Worm (Caenorhabditis elegans): ENCODE results near the gene F01D5.6.
A peak's percentile ranks its signal among the peaks of the same experiment; 100 is the strongest.

The F01D5.6 gene

ce11 chrII:14044199-14044598, 37.9 kb downstream of the F01D5.6 start (continued):
- TF ChIP-seq arid-1 (GFP tag; conservative IDR thresholded peaks at IDR 0.05) (no peak), zfp-3 (GFP tag; conservative IDR thresholded peaks at IDR 0.05) (no peak), mep-1 (tag; optimal IDR thresholded peaks at IDR 0.05) (peak; percentile 84), T26A8.4 (GFP tag; IDR thresholded peaks at IDR 0.05) (no peak), F37D6.2 (tag; optimal IDR thresholded peaks at IDR 0.05) (peak; percentile 49), lim-7 (GFP tag; IDR thresholded peaks at IDR 0.05) (no peak), sdz-12 (GFP tag; optimal IDR thresholded peaks at IDR 0.05) (no peak), ama-1 (optimal IDR thresholded peaks at IDR 0.05) (peak; percentile 30), daf-12 (tag; optimal IDR thresholded peaks at IDR 0.05) (no peak), skn-1 (tag; optimal IDR thresholded peaks at IDR 0.05) (no peak), cey-2 (tag; optimal IDR thresholded peaks at IDR 0.05; ENCODE audit: borderline replicate concordance, insufficient read depth) (no peak), snpc-1.2 (GFP tag; IDR thresholded peaks at IDR 0.05) (no peak), unc-62 (GFP tag; optimal IDR thresholded peaks at IDR 0.05 in 1 of 2) (peak in 1 of 2 experiments; percentile 93), unc-62 (tag; optimal IDR thresholded peaks at IDR 0.05) (peak; percentile 50), madf-5 (GFP tag; IDR thresholded peaks at IDR 0.05) (0 out of 4 replicates have a peak, but pooled peaks of 1 of the 2 experiments have one; percentile 41), lin-15B (tag; optimal IDR thresholded peaks at IDR 0.05) (no peak), D1046.2 (GFP tag; IDR thresholded peaks at IDR 0.05) (no peak), dve-1 (tag; optimal IDR thresholded peaks at IDR 0.05; ENCODE audit: insufficient read depth) (peak; percentile 96), nhr-102 (tag; optimal IDR thresholded peaks at IDR 0.05) (peak; percentile 62), Y48G9A.11 (GFP tag; IDR thresholded peaks at IDR 0.05) (no peak), hif-1 (tag; optimal IDR thresholded peaks at IDR 0.05) (peak; percentile 72 to 97), tra-1 (GFP tag; IDR thresholded peaks at IDR 0.05) (peak; percentile 72), unc-130 (GFP tag; optimal IDR thresholded peaks at IDR 0.05) (no peak), gei-8 (GFP tag; optimal IDR thresholded peaks at IDR 0.05) (peak; percentile 18), ceh-32 (tag; optimal IDR thresholded peaks at IDR 0.05; ENCODE audit: poor library complexity) (no peak), madf-9 (GFP tag; conservative IDR thresholded peaks at IDR 0.05) (no peak), daf-19 (GFP tag; conservative IDR thresholded peaks at IDR 0.05) (no peak), nhr-11 (tag; optimal IDR thresholded peaks at IDR 0.05) (peak; percentile 91), nhr-41 (GFP tag; IDR thresholded peaks at IDR 0.05) (no peak), saeg-2 (GFP tag; IDR thresholded peaks at IDR 0.05) (no peak), ZK546.5 (tag; optimal IDR thresholded peaks at IDR 0.05) (no peak), Y105C5A.15 (GFP tag; IDR thresholded peaks at IDR 0.05) (no peak), attf-4 (tag; optimal IDR thresholded peaks at IDR 0.05) (no peak), lin-1 (GFP tag; IDR thresholded peaks at IDR 0.05) (peak; percentile 77; the same call in 1 of the 2 replicates), ceh-44 (GFP tag; IDR thresholded peaks at IDR 0.05) (no peak), zag-1 (tag; optimal IDR thresholded peaks at IDR 0.05) (no peak), ceh-62 (tag; optimal IDR thresholded peaks at IDR 0.05) (no peak), spr-3 (GFP tag; optimal IDR thresholded peaks at IDR 0.05) (no peak), hmg-1.1 (GFP tag; IDR thresholded peaks at IDR 0.05) (peak; percentile 67; the same call in 1 of the 2 replicates), rbr-2 (tag; optimal IDR thresholded peaks at IDR 0.05) (peak; percentile 55), ceh-82 (tag; optimal IDR thresholded peaks at IDR 0.05) (no peak), nhr-10 (tag; optimal IDR thresholded peaks at IDR 0.05) (no peak), ctbp-1 (GFP tag; IDR thresholded peaks at IDR 0.05) (peak; percentile 76), lin-29 (GFP tag; IDR thresholded peaks at IDR 0.05) (no peak), daf-16 (GFP tag; optimal IDR thresholded peaks at IDR 0.05) (peak in 1 of 2 experiments; percentile 40), daf-16 (tag; optimal IDR thresholded peaks at IDR 0.05) (peak; percentile 95), nhr-76 (tag; optimal IDR thresholded peaks at IDR 0.05) (no peak), fkh-10 (GFP tag; optimal IDR thresholded peaks at IDR 0.05) (peak; percentile 71), dpl-1 (GFP tag; optimal IDR thresholded peaks at IDR 0.05) (peak; percentile 34), hlh-30 (tag; optimal IDR thresholded peaks at IDR 0.05; ENCODE audit: insufficient read depth) (peak; percentile 93), T20F7.1 (GFP tag; optimal IDR thresholded peaks at IDR 0.05) (peak; percentile 49), fos-1 (tag; optimal IDR thresholded peaks at IDR 0.05) (no peak)

All from whole organism, L4 larva.